Worm (Caenorhabditis elegans) whole organism, midembryonic: ENCODE data around the gene str-94.

Experiments
- med-1 ChIP-seq: sonication (generic microtip); optimal IDR thresholded peaks from 2 replicates; lab custom pipeline; 2017; ENCODE audit warnings: missing genetic modification characterization, mild to moderate bottlenecking, missing compliant biosample characterization, antibody characterized with exemption, missing genetic modification reagents; ENCODE audit not compliant: insufficient read depth
- ref-1 ChIP-seq: fragments of 200-800 bp; sonication (Bioruptor generic); conservative IDR thresholded peaks from 2 replicates; pipeline ENCODE4 v1.3.6; 2022; ENCODE audit warnings: missing genetic modification reagents, missing genetic modification characterization, missing compliant biosample characterization
- ztf-29 ChIP-seq: fragments of 200-800 bp; sonication (Bioruptor generic); IDR thresholded peaks from 2 replicates; pipeline ENCODE4 v1.3.6; 2022; ENCODE audit warnings: missing genetic modification reagents, missing genetic modification characterization, missing compliant biosample characterization

DNA sequence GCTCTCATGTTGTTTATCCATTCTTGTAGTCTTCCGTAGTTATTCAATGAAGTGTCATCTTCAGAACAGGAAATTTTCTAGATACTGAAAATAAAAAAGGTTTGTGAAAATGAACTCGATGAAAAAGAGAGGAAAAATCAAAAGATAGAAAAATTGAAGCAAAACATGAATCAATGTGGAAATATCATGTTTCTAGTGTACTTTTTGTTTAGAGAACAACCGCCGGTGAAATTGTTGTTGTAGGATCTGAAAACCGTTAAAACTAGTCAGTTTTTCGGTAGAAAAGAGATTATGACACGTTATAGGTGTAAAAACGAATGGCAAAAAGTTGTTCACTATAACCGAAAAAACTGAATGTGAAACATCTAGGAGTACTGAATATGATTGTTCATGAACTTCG is 31.9 kb downstream of the str-94 start, which contains the start of gene pacs-1:
- TF ChIP-seq ref-1 (GFP tag; lab: Robert Waterston, UW) = no peak
- no peak for TF ChIP-seq ztf-29
- no peak for TF ChIP-seq med-1
